Fruit fly (Drosophila melanogaster) whole organism, pupa: Measurements from ENCODE around the gene DAAM.

Experiments used
- CG10348 ChIP-seq: fragments of 200-800 bp; sonication (Bioruptor generic); IDR thresholded peaks from 2 replicates; pipeline ENCODE4 v1.3.6; 2022; ENCODE audit warnings: missing biosample characterization, missing genetic modification characterization
- CG12605 ChIP-seq: fragments of 200-800 bp; sonication (Bioruptor generic); IDR thresholded peaks from 2 replicates; pipeline ENCODE4 v1.3.6; 2022; ENCODE audit warnings: missing biosample characterization, missing genetic modification characterization
- CG13204 ChIP-seq: fragments of 200-800 bp; sonication (Bioruptor generic); optimal IDR thresholded peaks from 2 replicates; lab custom pipeline; 2018; ENCODE audit warnings: missing biosample characterization, mild to moderate bottlenecking, missing genetic modification characterization, moderate library complexity
- CG14655 ChIP-seq: fragments of 200-800 bp; sonication (Bioruptor generic); optimal IDR thresholded peaks from 3 replicates; lab custom pipeline; 2017; ENCODE audit warnings: mild to moderate bottlenecking, missing biosample characterization, missing genetic modification reagents, missing genetic modification characterization
- CG15710 ChIP-seq: fragments of 200-800 bp; sonication (Bioruptor generic); optimal IDR thresholded peaks from 2 replicates; lab custom pipeline; 2018; ENCODE audit warnings: missing biosample characterization, mild to moderate bottlenecking, missing genetic modification characterization, moderate library complexity
- CG17806 ChIP-seq: fragments of 200-800 bp; sonication (Bioruptor generic); optimal IDR thresholded peaks from 2 replicates; lab custom pipeline; 2018; ENCODE audit warnings: missing biosample characterization, mild to moderate bottlenecking, missing genetic modification characterization, moderate library complexity
- CG32121 ChIP-seq: fragments of 200-800 bp; sonication (Bioruptor generic); IDR thresholded peaks from 2 replicates; pipeline ENCODE4 v1.3.6; 2022; ENCODE audit warnings: missing biosample characterization, missing genetic modification characterization
- CG34367 ChIP-seq: fragments of 200-800 bp; sonication (Bioruptor generic); optimal IDR thresholded peaks from 2 replicates; lab custom pipeline; 2018; ENCODE audit warnings: missing biosample characterization, mild to moderate bottlenecking, missing genetic modification characterization
- CG4496 ChIP-seq: fragments of 200-800 bp; sonication (Bioruptor generic); IDR thresholded peaks from 3 replicates; pipeline ENCODE4 v1.3.6; 2022; ENCODE audit warnings: missing biosample characterization, missing genetic modification characterization
- CG8159 ChIP-seq: fragments of 200-800 bp; sonication (Bioruptor generic); optimal IDR thresholded peaks from 3 replicates; lab custom pipeline; 2018; ENCODE audit warnings: missing biosample characterization, mild to moderate bottlenecking, missing genetic modification characterization, moderate library complexity
- CG8301 ChIP-seq: fragments of 200-800 bp; sonication (Bioruptor generic); optimal IDR thresholded peaks from 2 replicates; lab custom pipeline; 2018; ENCODE audit warnings: missing biosample characterization, mild to moderate bottlenecking, missing genetic modification characterization
- CG9948 ChIP-seq: fragments of 200-800 bp; sonication (Bioruptor generic); optimal IDR thresholded peaks from 2 replicates; lab custom pipeline; 2018; ENCODE audit warnings: missing biosample characterization, mild to moderate bottlenecking, missing genetic modification characterization, moderate library complexity
- D1 ChIP-seq: fragments of 200-800 bp; sonication (Bioruptor generic); optimal IDR thresholded peaks from 2 replicates; lab custom pipeline; 2018; ENCODE audit warnings: missing biosample characterization, mild to moderate bottlenecking, missing genetic modification characterization, moderate library complexity
- EcR ChIP-seq: fragments of 200-800 bp; sonication (Bioruptor generic); optimal IDR thresholded peaks from 3 replicates; lab custom pipeline; 2019; ENCODE audit warnings: missing biosample characterization, missing genetic modification characterization, mild to moderate bottlenecking, moderate library complexity, missing genetic modification reagents
- Ets98B ChIP-seq: fragments of 200-800 bp; sonication (Bioruptor generic); IDR thresholded peaks from 2 replicates; pipeline ENCODE4 v1.3.6; 2022; ENCODE audit warnings: missing biosample characterization, missing genetic modification characterization
- Pif1A ChIP-seq: fragments of 200-800 bp; sonication (Bioruptor generic); optimal IDR thresholded peaks from 3 replicates; lab custom pipeline; 2016; ENCODE audit warnings: missing biosample characterization, missing genetic modification characterization
- Pif1B ChIP-seq: fragments of 200-800 bp; sonication (Bioruptor generic); optimal IDR thresholded peaks from 3 replicates; lab custom pipeline; 2016; ENCODE audit warnings: missing biosample characterization, missing genetic modification characterization
- Snoo ChIP-seq: fragments of 200-800 bp; sonication (Bioruptor generic); optimal IDR thresholded peaks from 3 replicates; lab custom pipeline; 2017; ENCODE audit warnings: missing biosample characterization, mild to moderate bottlenecking, missing genetic modification characterization, inconsistent platforms
- fd96Ca ChIP-seq: fragments of 200-800 bp; sonication (Bioruptor generic); IDR thresholded peaks from 3 replicates; pipeline ENCODE4 v1.3.6; 2022; ENCODE audit warnings: missing biosample characterization, missing genetic modification characterization
- gl ChIP-seq: fragments of 200-800 bp; sonication (Bioruptor generic); optimal IDR thresholded peaks from 2 replicates; lab custom pipeline; 2018; ENCODE audit warnings: missing biosample characterization, mild to moderate bottlenecking, missing genetic modification characterization
- rn ChIP-seq: fragments of 200-800 bp; sonication (Bioruptor generic); IDR thresholded peaks from 2 replicates; pipeline ENCODE4 v1.3.6; 2022; ENCODE audit warnings: missing biosample characterization, missing genetic modification characterization

The DAAM gene

DNA sequence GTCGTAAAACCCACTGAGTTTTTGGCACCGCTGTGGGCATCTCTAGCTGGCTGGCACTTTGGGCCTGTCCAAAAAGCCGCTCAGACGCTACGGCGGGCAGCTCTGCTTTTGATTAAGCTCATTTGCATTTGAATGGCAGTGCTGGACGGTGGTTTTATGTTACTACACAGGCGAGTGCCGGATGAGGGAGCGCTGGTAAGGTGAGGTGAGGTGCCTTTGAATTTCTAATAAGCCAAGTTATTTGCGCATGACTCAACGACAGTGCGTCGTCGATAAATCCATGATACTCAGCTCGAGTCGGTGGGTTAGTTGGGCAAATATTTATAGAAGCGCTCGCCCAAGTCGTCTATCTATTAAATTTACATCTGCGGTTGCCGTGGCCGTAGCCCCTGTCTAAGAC lies 37.9 kb downstream of the DAAM start:
- TF ChIP-seq CG10348 (GFP tag; lab: Robert Waterston, UW) (no peak), CG4496 (GFP tag; lab: Robert Waterston, UW) (0 out of 3 replicates have a peak, but pooled peaks have one; percentile 15)
- TF ChIP-seq, all 21 proteins: peak for 1

DNA sequence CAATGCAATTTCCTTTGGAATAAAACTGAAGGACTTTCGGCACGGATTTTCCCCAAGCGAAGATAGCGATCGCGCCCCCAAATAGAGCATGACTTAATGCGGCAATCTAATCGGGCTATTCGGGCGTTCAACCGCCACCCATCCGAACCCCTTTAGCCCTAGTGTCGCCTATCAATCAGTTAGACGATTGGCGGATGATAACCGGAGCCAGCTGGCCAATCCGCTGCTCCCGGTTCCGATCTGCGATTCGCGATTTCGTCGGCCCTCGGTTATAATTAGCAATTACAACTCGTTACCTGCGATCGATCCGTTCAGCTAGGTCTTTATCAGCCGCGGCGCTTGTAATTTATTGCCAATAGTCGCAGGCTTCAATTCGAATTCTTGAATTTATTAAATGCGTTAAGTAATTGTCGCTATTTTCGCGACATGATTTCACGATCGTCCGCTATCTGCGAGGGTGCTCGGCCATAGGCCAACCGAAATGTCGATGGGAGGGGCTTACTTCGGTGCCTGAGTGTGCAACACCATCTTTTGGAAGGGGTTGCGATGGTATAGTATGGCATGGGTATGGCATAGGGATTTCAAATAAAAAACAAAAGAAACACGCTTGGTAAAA lies 39.1 kb downstream of the DAAM start:
- no peak for TF ChIP-seq Pif1A (GFP tag; lab: Kevin White, UChicago)
- TF ChIP-seq CG8159 (tag; lab: Kevin White, UChicago) = no peak
- TF ChIP-seq EcR (GFP tag; lab: Kevin White, UChicago) = no peak
- no peak for TF ChIP-seq CG10348 (GFP tag; lab: Robert Waterston, UW)
- TF ChIP-seq CG15710 (tag; lab: Kevin White, UChicago) = no peak
- TF ChIP-seq D1 (tag; lab: Kevin White, UChicago) = no peak
- no peak for TF ChIP-seq CG9948
- no peak for TF ChIP-seq CG14655
- no peak for TF ChIP-seq Snoo (tag; lab: Kevin White, UChicago)
- no peak for TF ChIP-seq gl (tag; lab: Kevin White, UChicago)
- TF ChIP-seq Ets98B = no peak
- no peak for TF ChIP-seq CG17806 (tag; lab: Kevin White, UChicago)
- no peak for TF ChIP-seq fd96Ca
- no peak for TF ChIP-seq CG12605 (GFP tag; lab: Robert Waterston, UW)
- no peak for TF ChIP-seq CG32121 (GFP tag; lab: Robert Waterston, UW)

DNA sequence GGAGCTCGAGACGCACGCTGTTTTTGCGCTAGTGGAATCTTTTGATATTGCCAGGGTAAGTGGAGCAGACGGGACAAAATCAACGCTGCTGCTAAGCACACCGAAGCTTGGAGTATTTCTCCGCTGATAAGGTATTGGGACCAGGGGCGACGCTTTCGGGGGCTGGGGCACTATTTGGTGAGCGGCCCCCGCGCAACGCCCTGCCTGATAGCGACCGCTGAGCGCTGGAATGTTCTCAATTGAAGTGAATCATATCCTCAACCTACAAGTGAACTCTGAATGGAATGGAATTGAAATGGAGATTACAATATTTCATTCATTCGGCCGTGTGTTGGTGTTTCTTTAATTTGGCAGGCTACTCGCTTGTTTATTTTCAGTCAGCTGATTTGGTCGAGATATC lies 39.7 kb downstream of the DAAM start:
- TF ChIP-seq CG15710 (tag; lab: Kevin White, UChicago) (no peak), CG8301 (tag; lab: Kevin White, UChicago) (no peak), EcR (GFP tag; lab: Kevin White, UChicago) (peak; percentile 30)
- TF ChIP-seq, all 21 proteins: peak for 1

DNA sequence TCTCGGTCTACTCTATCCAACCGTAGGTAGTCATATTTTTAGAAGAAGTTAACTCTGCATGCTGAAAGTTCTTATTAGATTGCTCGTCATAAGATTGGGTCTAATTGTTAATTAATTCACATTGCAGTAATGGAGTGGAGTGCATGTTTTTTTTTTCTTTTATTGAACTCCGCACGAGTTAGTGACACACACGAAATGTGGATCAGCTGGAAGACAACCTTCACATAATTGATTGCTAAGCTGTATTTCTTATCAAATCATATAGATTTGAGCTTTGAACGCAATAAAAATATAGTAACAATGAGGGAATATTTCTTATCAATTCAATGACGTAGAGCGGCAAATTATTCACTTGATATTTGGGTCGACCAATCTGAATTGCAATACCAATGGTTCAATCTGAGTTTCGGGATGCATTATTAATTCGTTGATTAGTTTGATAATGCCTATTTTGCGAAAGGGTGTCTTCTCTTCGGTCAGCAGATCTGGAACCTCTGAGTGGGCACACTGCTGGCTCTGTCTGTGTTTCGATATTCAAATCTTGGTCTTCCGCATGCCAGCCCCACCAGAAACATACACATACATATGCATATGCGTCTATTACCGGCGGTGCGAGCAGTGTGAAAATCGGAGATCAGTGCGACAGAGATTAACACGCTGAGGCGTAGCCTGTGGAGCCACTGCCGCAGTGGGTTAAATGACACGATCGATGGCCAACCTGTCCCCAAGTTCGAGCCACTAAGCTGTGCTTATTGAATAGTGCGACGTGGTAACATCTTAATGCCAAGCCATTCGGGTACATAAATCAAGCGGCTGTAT lies 43.1 kb downstream of the DAAM start:
- peak; percentile 6 for TF ChIP-seq CG8301 (tag; lab: Kevin White, UChicago)
- TF ChIP-seq CG14655 = peak; percentile 28
- no peak for TF ChIP-seq Pif1B (GFP tag; lab: Kevin White, UChicago)

DNA sequence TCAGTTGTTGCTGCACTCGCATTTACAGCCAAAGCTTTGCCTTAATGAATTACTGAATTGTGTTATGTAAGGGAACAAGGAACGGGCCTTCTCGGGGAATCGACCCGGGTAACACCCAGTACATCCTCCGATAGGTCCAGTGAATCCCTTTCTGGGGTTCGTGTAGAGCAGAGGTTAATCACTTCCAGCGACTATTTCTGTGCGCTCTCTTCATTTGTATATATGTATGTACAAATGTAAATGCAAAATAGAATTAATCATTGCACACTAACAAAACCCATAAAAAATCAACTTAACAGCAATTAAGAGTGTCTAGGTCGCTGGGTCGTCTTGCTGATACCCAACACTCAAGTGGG lies 44.7 kb downstream of the DAAM start:
- TF ChIP-seq Pif1A (GFP tag; lab: Kevin White, UChicago) (no peak), CG8159 (tag; lab: Kevin White, UChicago) (no peak), CG15710 (tag; lab: Kevin White, UChicago) (no peak), CG10348 (GFP tag; lab: Robert Waterston, UW) (no peak), fd96Ca (no peak), CG9948 (no peak), CG12605 (GFP tag; lab: Robert Waterston, UW) (no peak), CG34367 (tag; lab: Kevin White, UChicago) (no peak), CG8301 (tag; lab: Kevin White, UChicago) (no peak), gl (tag; lab: Kevin White, UChicago) (no peak), rn (no peak), CG32121 (GFP tag; lab: Robert Waterston, UW) (no peak), CG17806 (tag; lab: Kevin White, UChicago) (no peak), CG4496 (GFP tag; lab: Robert Waterston, UW) (no peak), Ets98B (no peak), D1 (tag; lab: Kevin White, UChicago) (no peak)

DNA sequence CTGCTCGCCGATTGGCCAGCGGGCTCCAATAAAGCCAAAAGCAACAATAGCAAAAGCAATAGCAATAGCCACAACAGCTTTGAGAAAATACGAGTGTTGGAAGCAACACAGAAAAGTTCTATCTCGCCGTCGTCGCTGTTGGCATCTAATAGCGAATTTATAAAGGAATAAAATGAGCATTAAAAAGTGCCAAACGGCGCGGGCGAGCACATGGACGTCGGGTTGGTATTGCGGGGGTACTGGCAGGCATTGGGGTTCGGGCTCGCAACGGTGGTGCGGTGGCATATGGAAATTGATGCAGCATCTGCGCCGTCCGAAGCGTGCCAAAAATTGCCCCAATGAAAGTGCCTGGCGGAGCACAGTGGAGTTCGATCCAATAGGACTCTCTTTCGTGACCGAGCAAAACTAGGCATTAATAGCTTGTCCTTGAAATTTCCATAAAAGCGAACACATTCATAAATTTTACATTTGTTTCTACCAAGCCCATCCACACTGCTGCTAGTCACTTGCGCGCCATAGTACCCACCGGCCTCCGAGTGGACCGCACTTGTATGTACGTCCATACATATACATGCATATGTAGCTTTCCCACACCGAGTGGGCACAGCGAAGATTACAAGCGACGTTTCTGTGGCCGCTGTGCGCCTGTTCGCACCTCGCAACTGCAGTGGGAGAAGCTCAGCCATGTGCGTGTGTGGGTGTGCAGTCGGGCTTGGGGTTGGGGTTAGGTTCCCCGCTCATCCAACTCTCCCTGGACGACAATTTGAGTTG lies 45.2 kb downstream of the DAAM start:
- TF ChIP-seq Ets98B (peak; percentile 98), CG8301 (tag; lab: Kevin White, UChicago) (peak; percentile 95), CG8159 (tag; lab: Kevin White, UChicago) (peak; percentile 88), EcR (GFP tag; lab: Kevin White, UChicago) (peak; percentile 53), gl (tag; lab: Kevin White, UChicago) (peak; percentile 73), CG13204 (GFP tag; lab: Kevin White, UChicago) (peak; percentile 70), CG14655 (peak; percentile 94), fd96Ca (peak; percentile 99), D1 (tag; lab: Kevin White, UChicago) (peak; percentile 41), CG12605 (GFP tag; lab: Robert Waterston, UW) (peak; percentile 96), Pif1B (GFP tag; lab: Kevin White, UChicago) (peak; percentile 91), CG10348 (GFP tag; lab: Robert Waterston, UW) (peak; percentile 95), CG34367 (tag; lab: Kevin White, UChicago) (peak; percentile 88), rn (peak; percentile 95), CG17806 (tag; lab: Kevin White, UChicago) (peak; percentile 84), CG32121 (GFP tag; lab: Robert Waterston, UW) (peak; percentile 99), Pif1A (GFP tag; lab: Kevin White, UChicago) (peak; percentile 95), CG15710 (tag; lab: Kevin White, UChicago) (peak; percentile 86), CG4496 (GFP tag; lab: Robert Waterston, UW) (peak; percentile 99), CG9948 (peak; percentile 85), Snoo (tag; lab: Kevin White, UChicago) (peak; percentile 94)
